Worm (Caenorhabditis elegans) whole organism, L4 larva: ENCODE measurements around the gene srh-266.

Source experiments
- F44E2.7 ChIP-seq: fragments of 200-800 bp; sonication (Bioruptor generic); IDR thresholded peaks from 2 replicates; pipeline ENCODE4 v2.1.2; 2022; ENCODE audit warnings: missing genetic modification characterization, missing compliant biosample characterization
- T26A8.4 ChIP-seq: fragments of 200-800 bp; sonication (Bioruptor generic); IDR thresholded peaks from 2 replicates; pipeline ENCODE4 v1.3.6; 2022; ENCODE audit warnings: missing genetic modification characterization, missing compliant biosample characterization
- ZK546.5 ChIP-seq, 2 experiments: sonication (generic microtip); optimal IDR thresholded peaks; 2 replicates each; lab custom pipeline; 2017; ENCODE audit warnings: missing biosample characterization in 2 of 2, missing genetic modification characterization in 2 of 2
- aly-2 ChIP-seq: sonication (generic microtip); optimal IDR thresholded peaks from 2 replicates; lab custom pipeline; 2018; ENCODE audit warnings: missing biosample characterization, missing genetic modification characterization
- lsy-2 ChIP-seq, 2 experiments: fragments of 150-350 bp in 1 of 2; sonication (generic microtip) in 1 of 2; optimal IDR thresholded peaks; 2 replicates each; lab custom pipeline; 2014 to 2017; ENCODE audit warnings: missing biosample characterization in 2 of 2, missing genetic modification characterization in 2 of 2
- mdl-1 ChIP-seq, 2 experiments: fragments of 150-350 bp in 1 of 2; sonication (generic microtip) in 1 of 2; optimal IDR thresholded peaks; 2 replicates each; lab custom pipeline; 2014 to 2017; ENCODE audit warnings: missing biosample characterization in 2 of 2, missing genetic modification characterization in 2 of 2
- mep-1 ChIP-seq: fragments of 150-350 bp; sonication (generic microtip); optimal IDR thresholded peaks from 3 replicates; lab custom pipeline; 2014; ENCODE audit warnings: missing biosample characterization, missing genetic modification characterization
- nhr-237 ChIP-seq: sonication (generic microtip); optimal IDR thresholded peaks from 2 replicates; lab custom pipeline; 2017; ENCODE audit warnings: missing biosample characterization, missing genetic modification characterization
- nhr-28 ChIP-seq: fragments of 150-350 bp; optimal IDR thresholded peaks from 2 replicates; lab custom pipeline; 2014; ENCODE audit warnings: missing biosample characterization, missing genetic modification characterization
- nhr-42 ChIP-seq: fragments of 200-800 bp; sonication (Bioruptor generic); IDR thresholded peaks from 2 replicates; pipeline ENCODE4 v1.3.6; 2022; ENCODE audit warnings: missing genetic modification characterization, missing compliant biosample characterization
- nhr-76 ChIP-seq: fragments of 150-350 bp; optimal IDR thresholded peaks from 2 replicates; lab custom pipeline; 2014; ENCODE audit warnings: missing biosample characterization, missing genetic modification characterization
- unc-130 ChIP-seq: sonication (generic microtip); optimal IDR thresholded peaks from 2 replicates; lab custom pipeline; 2016; ENCODE audit warnings: missing genetic modification reagents, missing genetic modification characterization, missing compliant biosample characterization
- zag-1 ChIP-seq: fragments of 150-350 bp; optimal IDR thresholded peaks from 2 replicates; lab custom pipeline; 2014; ENCODE audit warnings: missing biosample characterization, missing genetic modification characterization
- ztf-7 ChIP-seq: fragments of 150-350 bp; optimal IDR thresholded peaks from 2 replicates; lab custom pipeline; 2014; ENCODE audit warnings: missing biosample characterization, missing genetic modification characterization

ce11 chrV:646129-646528 is 18.5 kb upstream of the srh-266 start, which contains the start of gene F48G7.12:
- TF ChIP-seq lsy-2 (tag; optimal IDR thresholded peaks at IDR 0.05; lab: Kevin White, UChicago): no peak
- no peak for TF ChIP-seq mep-1 (tag; lab: Kevin White, UChicago)
- TF ChIP-seq aly-2: no peak
- TF ChIP-seq unc-130 (GFP tag; lab: Kevin White, UChicago): no peak
- TF ChIP-seq nhr-42 (GFP tag; lab: Robert Waterston, UW): no peak
- TF ChIP-seq nhr-237 (tag; lab: Kevin White, UChicago): no peak
- TF ChIP-seq F44E2.7 (GFP tag; lab: Robert Waterston, UW): no peak
- TF ChIP-seq nhr-76 (tag; lab: Kevin White, UChicago): no peak
- no peak for TF ChIP-seq nhr-28 (tag; lab: Kevin White, UChicago)
- no peak for TF ChIP-seq mdl-1 (tag; optimal IDR thresholded peaks at IDR 0.05; lab: Kevin White, UChicago)
- no peak for TF ChIP-seq zag-1
- no peak for TF ChIP-seq ZK546.5 (tag; optimal IDR thresholded peaks at IDR 0.05; lab: Kevin White, UChicago)
- TF ChIP-seq ztf-7: no peak
- no peak for TF ChIP-seq T26A8.4
